Fruit fly (Drosophila melanogaster): Measurements from ENCODE around the gene Diedel2.

DNA sequence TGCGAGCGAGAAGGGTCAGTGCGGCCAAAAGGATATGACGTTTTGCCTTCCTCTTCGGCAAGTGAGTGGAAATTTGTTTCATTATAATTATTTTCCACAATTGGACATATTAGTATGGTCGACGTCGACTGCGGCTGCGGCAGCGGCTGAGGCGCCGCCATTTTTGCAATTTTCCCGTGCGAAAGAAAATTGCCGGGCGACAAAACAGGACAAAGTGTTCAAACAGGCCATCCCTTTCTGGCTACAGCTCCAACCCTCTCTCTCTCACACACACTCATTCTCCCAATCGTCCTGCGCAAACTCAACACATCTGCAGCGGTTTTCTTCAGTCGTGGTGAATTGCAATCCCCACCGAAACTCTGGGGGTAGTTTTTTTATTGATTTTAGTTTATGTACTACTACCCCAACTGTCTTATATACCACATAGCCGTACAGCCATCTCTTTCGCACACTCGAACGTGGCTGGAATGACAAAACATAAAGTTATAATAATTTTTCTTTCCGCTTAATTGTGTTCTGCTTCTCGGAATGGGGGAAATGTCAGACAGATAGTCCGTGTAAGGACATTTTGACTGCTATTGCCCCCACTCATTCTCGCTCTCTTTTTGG lies 36.1 kb upstream of the Diedel2 start:
- TF ChIP-seq CG8301 (tag; optimal IDR thresholded peaks at IDR 0.05) (no peak), Pif1B (GFP tag; optimal IDR thresholded peaks at IDR 0.05) (no peak), CG32121 (GFP tag; IDR thresholded peaks at IDR 0.05) (no peak), CG17806 (tag; optimal IDR thresholded peaks at IDR 0.05) (no peak), CG8159 (tag; optimal IDR thresholded peaks at IDR 0.05) (no peak), Pif1A (GFP tag; optimal IDR thresholded peaks at IDR 0.05) (no peak), gl (tag; optimal IDR thresholded peaks at IDR 0.05) (no peak), CG13204 (GFP tag; optimal IDR thresholded peaks at IDR 0.05) (no peak)

Data from whole organism, pupa.